Worm (Caenorhabditis elegans) whole organism, L1 larva: ENCODE data around the gene F56D2.2.
A peak's percentile ranks its signal among the peaks of the same experiment; 100 is the strongest.

Experiments used
- C16A3.4 ChIP-seq: fragments of 150-350 bp; optimal IDR thresholded peaks from 2 replicates; lab custom pipeline; 2014; ENCODE audit warnings: missing biosample characterization, missing genetic modification characterization
- C34B4.2 ChIP-seq: sonication (generic microtip); optimal IDR thresholded peaks from 2 replicates; lab custom pipeline; 2017; ENCODE audit warnings: mild to moderate bottlenecking, missing genetic modification characterization, missing compliant biosample characterization
- F16B12.6 ChIP-seq: fragments of 150-350 bp; optimal IDR thresholded peaks from 2 replicates; lab custom pipeline; 2014; ENCODE audit warnings: missing biosample characterization, missing genetic modification characterization
- Y116A8C.19 ChIP-seq: sonication (generic microtip); optimal IDR thresholded peaks from 2 replicates; lab custom pipeline; 2016; ENCODE audit warnings: missing compliant biosample characterization, missing genetic modification characterization, borderline replicate concordance
- aha-1 ChIP-seq: fragments of 150-350 bp; optimal IDR thresholded peaks from 2 replicates; lab custom pipeline; 2014; ENCODE audit warnings: missing biosample characterization, missing genetic modification characterization
- aly-2 ChIP-seq: fragments of 150-350 bp; optimal IDR thresholded peaks from 2 replicates; lab custom pipeline; 2014; ENCODE audit warnings: missing biosample characterization, missing genetic modification characterization
- ama-1 ChIP-seq: fragments of 150-350 bp; optimal IDR thresholded peaks from 2 replicates; lab custom pipeline; 2014
- blmp-1 ChIP-seq: fragments of 150-350 bp; optimal IDR thresholded peaks from 2 replicates; lab custom pipeline; 2014; ENCODE audit warnings: missing biosample characterization, missing genetic modification characterization
- ceh-82 ChIP-seq, 3 experiments: fragments of 150-350 bp in 1 of 3; sonication (generic microtip) in 2 of 3; optimal IDR thresholded peaks; 2 replicates each; lab custom pipeline; 2014 to 2017; ENCODE audit warnings: missing biosample characterization in 3 of 3, missing genetic modification characterization in 3 of 3
- ceh-88 ChIP-seq: fragments of 200-800 bp; sonication (Bioruptor generic); IDR thresholded peaks from 2 replicates; pipeline ENCODE4 v1.3.6; 2022; ENCODE audit warnings: missing genetic modification characterization, missing compliant biosample characterization
- ceh-90 ChIP-seq: sonication (generic microtip); optimal IDR thresholded peaks from 2 replicates; lab custom pipeline; 2016; ENCODE audit warnings: missing genetic modification characterization, missing compliant biosample characterization
- dpl-1 ChIP-seq, 3 experiments: fragments of 150-350 bp in 2 of 3; sonication (generic microtip) in 1 of 3; optimal IDR thresholded peaks; 2 replicates each; lab custom pipeline; 2014 to 2017; ENCODE audit warnings: missing biosample characterization in 3 of 3, missing genetic modification characterization in 3 of 3, missing genetic modification reagents in 3 of 3
- dsc-1 ChIP-seq: sonication (generic microtip); optimal IDR thresholded peaks from 2 replicates; lab custom pipeline; 2016; ENCODE audit warnings: mild to moderate bottlenecking, missing genetic modification characterization, missing compliant biosample characterization
- egl-13 ChIP-seq: sonication (generic microtip); optimal IDR thresholded peaks from 2 replicates; lab custom pipeline; 2016; ENCODE audit warnings: missing genotype, missing genetic modification reagents, missing genetic modification characterization, missing compliant biosample characterization
- egl-27 ChIP-seq, 2 experiments: fragments of 150-350 bp in 1 of 2; sonication (generic microtip); optimal IDR thresholded peaks; 3 replicates each; lab custom pipeline; 2017 to 2018; ENCODE audit warnings: missing biosample characterization in 2 of 2, missing genetic modification characterization in 2 of 2, missing genetic modification reagents in 2 of 2
- ets-5 ChIP-seq: fragments of 200-800 bp; sonication (Bioruptor generic); IDR thresholded peaks from 2 replicates; pipeline ENCODE4 v1.3.6; 2022; ENCODE audit warnings: missing genetic modification characterization, missing compliant biosample characterization
- fkh-4 ChIP-seq: sonication (generic microtip); optimal IDR thresholded peaks from 2 replicates; lab custom pipeline; 2016; ENCODE audit warnings: missing compliant biosample characterization, missing genetic modification characterization, borderline replicate concordance
- fos-1 ChIP-seq: fragments of 150-350 bp; optimal IDR thresholded peaks from 2 replicates; lab custom pipeline; 2014; ENCODE audit warnings: missing biosample characterization, missing genetic modification characterization
- hpl-2 ChIP-seq: fragments of 150-350 bp; optimal IDR thresholded peaks from 2 replicates; lab custom pipeline; 2014; ENCODE audit warnings: missing biosample characterization, missing genetic modification reagents, missing genetic modification characterization
- irx-1 ChIP-seq: sonication (generic microtip); optimal IDR thresholded peaks from 2 replicates; lab custom pipeline; 2016; ENCODE audit warnings: missing genetic modification characterization, missing compliant biosample characterization
- lin-13 ChIP-seq: fragments of 150-350 bp; optimal IDR thresholded peaks from 2 replicates; lab custom pipeline; 2014; ENCODE audit warnings: missing biosample characterization, missing genetic modification reagents, missing genetic modification characterization
- lin-14 ChIP-seq: fragments of 200-800 bp; sonication (Bioruptor generic); optimal IDR thresholded peaks from 2 replicates; lab custom pipeline; 2018; ENCODE audit warnings: mild to moderate bottlenecking, missing genetic modification characterization, moderate library complexity, missing compliant biosample characterization
- lin-15B ChIP-seq: fragments of 150-350 bp; sonication (generic microtip); optimal IDR thresholded peaks from 3 replicates; lab custom pipeline; 2014; ENCODE audit warnings: missing biosample characterization, missing genetic modification characterization
- lin-35 ChIP-seq, 2 experiments: fragments of 150-350 bp; optimal IDR thresholded peaks; 2 replicates each; lab custom pipeline; 2014; ENCODE audit warnings: missing biosample characterization in 2 of 2, missing genetic modification characterization in 2 of 2, missing genetic modification reagents in 2 of 2
- lsy-2 ChIP-seq, 2 experiments: fragments of 150-350 bp; optimal IDR thresholded peaks; 2 replicates each; lab custom pipeline; 2014; ENCODE audit warnings: missing biosample characterization in 2 of 2, missing genetic modification characterization in 2 of 2
- mab-9 ChIP-seq: fragments of 200-800 bp; sonication (Bioruptor generic); IDR thresholded peaks from 2 replicates; pipeline ENCODE4 v1.3.6; 2022; ENCODE audit warnings: missing genetic modification reagents, missing genetic modification characterization, missing compliant biosample characterization
- mdl-1 ChIP-seq, 2 experiments: fragments of 150-350 bp; optimal IDR thresholded peaks; 2 replicates each; lab custom pipeline; 2014 to 2017; ENCODE audit warnings: missing biosample characterization in 2 of 2, missing genetic modification characterization in 2 of 2, inconsistent platforms in 1 of 2
- mef-2 ChIP-seq: fragments of 150-350 bp; optimal IDR thresholded peaks from 2 replicates; lab custom pipeline; 2014; ENCODE audit warnings: missing biosample characterization, missing genetic modification characterization
- nhr-11 ChIP-seq: fragments of 150-350 bp; optimal IDR thresholded peaks from 2 replicates; lab custom pipeline; 2014; ENCODE audit warnings: missing biosample characterization, missing genetic modification characterization
- nhr-12 ChIP-seq: sonication (generic microtip); optimal IDR thresholded peaks from 2 replicates; lab custom pipeline; 2017; ENCODE audit warnings: missing biosample characterization, missing genetic modification characterization
- nhr-20 ChIP-seq: sonication (generic microtip); optimal IDR thresholded peaks from 2 replicates; lab custom pipeline; 2016; ENCODE audit warnings: mild to moderate bottlenecking, missing genetic modification characterization, missing compliant biosample characterization
- nhr-237 ChIP-seq: fragments of 150-350 bp; optimal IDR thresholded peaks from 2 replicates; lab custom pipeline; 2014; ENCODE audit warnings: missing biosample characterization, missing genetic modification characterization
- nhr-71 ChIP-seq: sonication (generic microtip); optimal IDR thresholded peaks from 2 replicates; lab custom pipeline; 2016; ENCODE audit warnings: mild to moderate bottlenecking, missing genetic modification characterization, moderate library complexity, missing compliant biosample characterization
- nhr-76 ChIP-seq: sonication (generic microtip); optimal IDR thresholded peaks from 2 replicates; lab custom pipeline; 2017; ENCODE audit warnings: missing biosample characterization, missing genetic modification characterization
- nhr-77 ChIP-seq: fragments of 150-350 bp; optimal IDR thresholded peaks from 2 replicates; lab custom pipeline; 2014; ENCODE audit warnings: missing biosample characterization, missing genetic modification characterization
- nhr-85 ChIP-seq: sonication (generic microtip); peaks from one replicate; lab custom pipeline; 2016; ENCODE audit warnings: missing genetic modification characterization, inconsistent platforms, missing compliant biosample characterization
- pag-3 ChIP-seq: sonication (generic microtip); optimal IDR thresholded peaks from 2 replicates; lab custom pipeline; 2017; ENCODE audit warnings: missing genetic modification characterization, mild to moderate bottlenecking, missing compliant biosample characterization, antibody characterized with exemption, borderline replicate concordance; ENCODE audit not compliant: insufficient read depth
- pqm-1 ChIP-seq: sonication (generic microtip); optimal IDR thresholded peaks from 3 replicates; lab custom pipeline; 2017; ENCODE audit warnings: missing biosample characterization, missing genetic modification characterization
- snpc-4 ChIP-seq: fragments of 150-350 bp; optimal IDR thresholded peaks from 2 replicates; lab custom pipeline; 2014; ENCODE audit warnings: missing biosample characterization, missing genetic modification characterization
- snu-23 ChIP-seq: sonication (generic microtip); optimal IDR thresholded peaks from 2 replicates; lab custom pipeline; 2016; ENCODE audit warnings: missing genetic modification characterization, missing compliant biosample characterization
- sptf-1 ChIP-seq: fragments of 150-350 bp; optimal IDR thresholded peaks from 2 replicates; lab custom pipeline; 2014; ENCODE audit warnings: missing biosample characterization, missing genetic modification characterization
- swsn-7 ChIP-seq: sonication (generic microtip); optimal IDR thresholded peaks from 2 replicates; lab custom pipeline; 2016; ENCODE audit warnings: missing genetic modification characterization, missing compliant biosample characterization
- tbx-2 ChIP-seq: sonication (generic microtip); optimal IDR thresholded peaks from 2 replicates; lab custom pipeline; 2016; ENCODE audit warnings: missing genetic modification characterization, missing compliant biosample characterization
- tlp-1 ChIP-seq: fragments of 150-350 bp; optimal IDR thresholded peaks from 2 replicates; lab custom pipeline; 2014; ENCODE audit warnings: missing biosample characterization, missing genetic modification characterization
- unc-130 ChIP-seq: fragments of 150-350 bp; optimal IDR thresholded peaks from 2 replicates; lab custom pipeline; 2017; ENCODE audit warnings: missing biosample characterization, missing genetic modification characterization, inconsistent platforms
- unc-30 ChIP-seq: sonication (generic microtip); optimal IDR thresholded peaks from 2 replicates; lab custom pipeline; 2017; ENCODE audit warnings: missing biosample characterization, missing genetic modification characterization
- unc-62 ChIP-seq: fragments of 150-350 bp; optimal IDR thresholded peaks from 2 replicates; lab custom pipeline; 2014; ENCODE audit warnings: missing biosample characterization, missing genetic modification reagents, missing genetic modification characterization
- unc-86 ChIP-seq: sonication (generic microtip); optimal IDR thresholded peaks from 2 replicates; lab custom pipeline; 2016; ENCODE audit warnings: missing genetic modification characterization, missing compliant biosample characterization
- unc-98 ChIP-seq: fragments of 200-800 bp; sonication (Bioruptor generic); IDR thresholded peaks from 2 replicates; pipeline ENCODE4 v1.3.6; 2022; ENCODE audit warnings: missing genetic modification characterization, missing compliant biosample characterization
- vab-15 ChIP-seq: sonication (generic microtip); optimal IDR thresholded peaks from 2 replicates; lab custom pipeline; 2017; ENCODE audit warnings: missing genotype, mild to moderate bottlenecking, missing genetic modification characterization, missing compliant biosample characterization
- xbp-1 ChIP-seq: sonication (generic microtip); optimal IDR thresholded peaks from 2 replicates; lab custom pipeline; 2016; ENCODE audit warnings: missing genetic modification characterization, missing compliant biosample characterization
- zip-4 ChIP-seq: fragments of 200-800 bp; sonication (Bioruptor generic); optimal IDR thresholded peaks from 2 replicates; lab custom pipeline; 2018; ENCODE audit warnings: mild to moderate bottlenecking, missing genetic modification characterization, moderate library complexity, missing compliant biosample characterization
- ztf-11 ChIP-seq, 2 experiments: sonication (generic microtip); optimal IDR thresholded peaks; 2 replicates each; lab custom pipeline; 2016 to 2017; ENCODE audit warnings: missing genetic modification characterization in 2 of 2, missing biosample characterization in 1 of 2, missing compliant biosample characterization in 1 of 2
- ztf-4 ChIP-seq: fragments of 150-350 bp; optimal IDR thresholded peaks from 2 replicates; lab custom pipeline; 2014; ENCODE audit warnings: missing biosample characterization, missing genetic modification characterization

Gene F56D2.2

ce11 chrIII:5554884-5555500 lies 32.1 kb upstream of the F56D2.2 start, which contains the start of the genes nmad-1 and hach-1 (continued):
- TF ChIP-seq mdl-1 (tag; optimal IDR thresholded peaks at IDR 0.05; lab: Kevin White, UChicago) (peak in 1 of 2 experiments; percentile 43), fkh-4 (tag; lab: Kevin White, UChicago) (peak; percentile 17), egl-13 (tag; lab: Kevin White, UChicago) (peak; percentile 70), fos-1 (tag; lab: Kevin White, UChicago) (no peak), dsc-1 (tag; lab: Kevin White, UChicago) (peak; percentile 90), F16B12.6 (tag; lab: Kevin White, UChicago) (peak; percentile 24), ama-1 (no peak), nhr-237 (tag; lab: Kevin White, UChicago) (no peak), blmp-1 (peak; percentile 43), lsy-2 (tag; optimal IDR thresholded peaks at IDR 0.05; lab: Kevin White, UChicago) (peak; percentile 69 to 73), vab-15 (peak; percentile 7), nhr-85 (tag; lab: Kevin White, UChicago) (peak; percentile 89), irx-1 (tag; lab: Kevin White, UChicago) (peak; percentile 56), egl-27 (tag; optimal IDR thresholded peaks at IDR 0.05; lab: Kevin White, UChicago) (no peak), swsn-7 (peak; percentile 84), nhr-71 (peak; percentile 87), mab-9 (GFP tag; lab: Robert Waterston, UW) (no peak), ets-5 (GFP tag; lab: Robert Waterston, UW) (no peak), nhr-20 (peak; percentile 90), nhr-76 (tag; lab: Kevin White, UChicago) (no peak), lin-14 (peak; percentile 81), nhr-12 (no peak), pag-3 (tag; lab: Kevin White, UChicago) (no peak), C34B4.2 (tag; lab: Kevin White, UChicago) (no peak), unc-98 (GFP tag; lab: Robert Waterston, UW) (no peak), snpc-4 (tag; lab: Kevin White, UChicago) (peak; percentile 75), unc-62 (GFP tag; lab: Kevin White, UChicago) (no peak), unc-86 (tag; lab: Kevin White, UChicago) (peak; percentile 68), unc-130 (tag; lab: Kevin White, UChicago) (peak; percentile 72), sptf-1 (tag; lab: Kevin White, UChicago) (no peak), ztf-4 (peak; percentile 63), xbp-1 (tag; lab: Kevin White, UChicago) (peak; percentile 82), zip-4 (peak; percentile 58), dpl-1 (GFP tag; optimal IDR thresholded peaks at IDR 0.05; lab: Kevin White, UChicago) (peak; percentile 50 to 67 (median 58)), pqm-1 (no peak), ztf-11 (tag; optimal IDR thresholded peaks at IDR 0.05; lab: Kevin White, UChicago) (peak in 1 of 2 experiments; percentile 76), hpl-2 (no peak), tlp-1 (tag; lab: Kevin White, UChicago) (no peak), nhr-11 (tag; lab: Kevin White, UChicago) (no peak), ceh-90 (no peak), aha-1 (tag; lab: Kevin White, UChicago) (no peak), unc-30 (tag; lab: Kevin White, UChicago) (no peak), C16A3.4 (tag; lab: Kevin White, UChicago) (peak; percentile 77), nhr-77 (tag; lab: Kevin White, UChicago) (no peak), tbx-2 (tag; lab: Kevin White, UChicago) (peak; percentile 72), Y116A8C.19 (tag; lab: Kevin White, UChicago) (no peak), mef-2 (tag; lab: Kevin White, UChicago) (no peak), lin-13 (peak; percentile 38), ceh-82 (tag; optimal IDR thresholded peaks at IDR 0.05; lab: Kevin White, UChicago) (peak; percentile 42 to 81 (median 63)), lin-35 (GFP tag; optimal IDR thresholded peaks at IDR 0.05; lab: Kevin White, UChicago) (peak; percentile 44 to 64), ceh-88 (GFP tag; lab: Robert Waterston, UW) (no peak; the same call in 1 of the 2 replicates), snu-23 (GFP tag; lab: Kevin White, UChicago) (peak; percentile 89), lin-15B (tag; lab: Kevin White, UChicago) (peak; percentile 32), aly-2 (no peak)
